Fruit fly (Drosophila melanogaster): Measurements from ENCODE around the gene CG10431.

Gene CG10431

DNA sequence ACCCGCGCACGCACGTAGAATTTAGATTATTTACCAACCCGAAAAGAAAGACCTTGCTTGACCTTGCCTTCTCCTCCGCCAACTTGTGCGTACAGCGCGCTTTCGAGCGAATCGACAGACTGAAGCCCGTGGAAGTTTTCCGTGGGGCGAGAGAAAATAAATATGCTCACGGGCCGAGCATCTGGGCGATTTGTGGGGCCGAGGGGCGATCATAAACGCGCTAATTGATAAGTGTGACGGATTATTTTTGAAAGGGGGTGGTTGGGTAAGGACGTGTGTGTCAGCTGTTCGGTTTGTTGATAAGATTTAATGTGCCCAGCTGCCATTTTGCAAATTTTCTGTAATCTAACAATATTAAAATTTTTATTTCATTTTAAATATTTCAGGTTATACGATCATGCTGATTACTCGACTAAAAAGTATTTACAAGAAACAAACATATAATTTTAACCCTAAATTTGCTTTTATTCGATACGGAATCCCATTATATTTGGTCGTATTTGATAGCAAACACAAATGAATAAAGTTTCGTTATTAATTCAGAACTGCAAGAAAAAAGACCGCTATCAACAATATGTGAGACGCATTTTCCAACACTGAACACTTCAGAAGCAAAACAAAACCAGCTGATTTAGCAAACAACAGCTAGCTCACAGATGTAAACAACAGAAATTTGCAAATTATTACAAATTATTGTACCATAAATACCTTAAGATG lies at the start of gene CG10431, which contains the start of gene L2HGDH:
Gene CG10431 (plus strand): TSS at position 648 of the 717 bp plus-strand sequence.
Gene L2HGDH (minus strand): TSS at position 386 of the 717 bp plus-strand sequence.
- TF ChIP-seq CG12768 (GFP tag; optimal IDR thresholded peaks at IDR 0.05) (peak; percentile 80), CG33017 (tag; optimal IDR thresholded peaks at IDR 0.05) (peak; percentile 63), cnc (optimal IDR thresholded peaks at IDR 0.05) (no peak), CG7101 (tag; optimal IDR thresholded peaks at IDR 0.05) (peak; percentile 78), cic (GFP tag; optimal IDR thresholded peaks at IDR 0.05) (peak; percentile 84), toe (GFP tag; optimal IDR thresholded peaks at IDR 0.05) (peak; percentile 83), CG14711 (tag; optimal IDR thresholded peaks at IDR 0.05) (peak; percentile 68), tj (GFP tag; optimal IDR thresholded peaks at IDR 0.05) (peak; percentile 76), CG5204 (GFP tag; optimal IDR thresholded peaks at IDR 0.05) (no peak), kay (GFP tag; ENCODE audit: borderline replicate concordance) (no peak), Hr96 (GFP tag; optimal IDR thresholded peaks at IDR 0.05) (peak; percentile 60), CG1620 (GFP tag; optimal IDR thresholded peaks at IDR 0.05) (peak; percentile 59), ovo (GFP tag; optimal IDR thresholded peaks at IDR 0.05) (peak; percentile 81), bab1 (GFP tag; optimal IDR thresholded peaks at IDR 0.05) (peak; percentile 47), Mnt (GFP tag; optimal IDR thresholded peaks at IDR 0.05) (peak; percentile 80), CG7045 (GFP tag; optimal IDR thresholded peaks at IDR 0.05) (peak; percentile 56), CG11617 (GFP tag; optimal IDR thresholded peaks at IDR 0.05) (peak; percentile 83), Crg-1 (GFP tag; optimal IDR thresholded peaks at IDR 0.05) (peak; percentile 77), pad (GFP tag; optimal IDR thresholded peaks at IDR 0.05) (peak; percentile 73), Clk (GFP tag; optimal IDR thresholded peaks at IDR 0.05) (peak; percentile 57)

- TF ChIP-seq CG33017 (tag; optimal IDR thresholded peaks at IDR 0.05), result no peak
- TF ChIP-seq cnc (optimal IDR thresholded peaks at IDR 0.05), result no peak
- no peak for TF ChIP-seq tj (GFP tag; optimal IDR thresholded peaks at IDR 0.05)
- no peak for TF ChIP-seq kay (GFP tag; ENCODE audit: borderline replicate concordance)
- TF ChIP-seq cic (GFP tag; optimal IDR thresholded peaks at IDR 0.05), result no peak
- no peak for TF ChIP-seq CG14711 (tag; optimal IDR thresholded peaks at IDR 0.05)
- no peak for TF ChIP-seq CG7045 (GFP tag; optimal IDR thresholded peaks at IDR 0.05)
- no peak for TF ChIP-seq CG11617 (GFP tag; optimal IDR thresholded peaks at IDR 0.05)
- no peak for TF ChIP-seq bab1 (GFP tag; optimal IDR thresholded peaks at IDR 0.05)
- TF ChIP-seq CG5204 (GFP tag; optimal IDR thresholded peaks at IDR 0.05), result no peak
- no peak for TF ChIP-seq Hr96 (GFP tag; optimal IDR thresholded peaks at IDR 0.05)
These were observed 49.1 kb upstream of the CG10431 start for dm6 chr2L:18925387-18925786.

- TF ChIP-seq CG5204 (GFP tag; optimal IDR thresholded peaks at IDR 0.05) (no peak), CG1620 (GFP tag; optimal IDR thresholded peaks at IDR 0.05) (no peak), Mnt (GFP tag; optimal IDR thresholded peaks at IDR 0.05) (no peak), CG12768 (GFP tag; optimal IDR thresholded peaks at IDR 0.05) (no peak), cic (GFP tag; optimal IDR thresholded peaks at IDR 0.05) (no peak), cnc (optimal IDR thresholded peaks at IDR 0.05) (no peak), CG14711 (tag; optimal IDR thresholded peaks at IDR 0.05) (no peak), Hr96 (GFP tag; optimal IDR thresholded peaks at IDR 0.05) (no peak), Clk (GFP tag; optimal IDR thresholded peaks at IDR 0.05) (no peak), Crg-1 (GFP tag; optimal IDR thresholded peaks at IDR 0.05) (no peak), toe (GFP tag; optimal IDR thresholded peaks at IDR 0.05) (no peak), pad (GFP tag; optimal IDR thresholded peaks at IDR 0.05) (no peak), tj (GFP tag; optimal IDR thresholded peaks at IDR 0.05) (no peak), bab1 (GFP tag; optimal IDR thresholded peaks at IDR 0.05) (no peak)
These were observed 48.6 kb upstream of the CG10431 start for dm6 chr2L:18925956-18926355.

dm6 chr2L:18927891-18928290 lies 46.6 kb upstream of the CG10431 start:
- TF ChIP-seq bab1 (GFP tag; optimal IDR thresholded peaks at IDR 0.05), result no peak
- no peak for TF ChIP-seq cnc (optimal IDR thresholded peaks at IDR 0.05)
- no peak for TF ChIP-seq CG12768 (GFP tag; optimal IDR thresholded peaks at IDR 0.05)
- no peak for TF ChIP-seq Crg-1 (GFP tag; optimal IDR thresholded peaks at IDR 0.05)
- no peak for TF ChIP-seq cic (GFP tag; optimal IDR thresholded peaks at IDR 0.05)
- TF ChIP-seq tj (GFP tag; optimal IDR thresholded peaks at IDR 0.05), result no peak
- TF ChIP-seq ovo (GFP tag; optimal IDR thresholded peaks at IDR 0.05), result no peak

DNA sequence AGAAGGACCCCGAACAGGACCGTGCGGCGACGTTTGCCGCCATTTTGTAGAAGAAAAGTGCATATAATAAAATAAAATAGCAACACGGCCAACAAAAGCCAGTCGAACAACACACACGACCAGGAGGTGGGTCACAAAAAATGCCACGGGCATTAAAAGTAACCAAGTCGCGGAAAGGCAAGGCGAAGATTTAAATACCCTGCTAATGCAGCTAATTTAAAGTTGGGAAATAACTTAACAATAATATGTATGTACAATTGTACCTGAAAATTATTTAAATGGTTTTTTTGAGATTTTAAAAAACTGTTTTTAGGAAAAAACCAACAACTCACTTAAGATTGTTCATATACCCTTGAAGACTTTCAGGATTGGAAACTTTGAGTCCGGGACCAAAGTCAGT lies 44.9 kb upstream of the CG10431 start:
- TF ChIP-seq CG33017 (tag; optimal IDR thresholded peaks at IDR 0.05) (no peak), CG11617 (GFP tag; optimal IDR thresholded peaks at IDR 0.05) (no peak), tj (GFP tag; optimal IDR thresholded peaks at IDR 0.05) (no peak), pad (GFP tag; optimal IDR thresholded peaks at IDR 0.05) (no peak), kay (GFP tag; ENCODE audit: borderline replicate concordance) (no peak), CG7045 (GFP tag; optimal IDR thresholded peaks at IDR 0.05) (no peak), CG12768 (GFP tag; optimal IDR thresholded peaks at IDR 0.05) (no peak), CG1620 (GFP tag; optimal IDR thresholded peaks at IDR 0.05) (no peak), toe (GFP tag; optimal IDR thresholded peaks at IDR 0.05) (no peak), CG5204 (GFP tag; optimal IDR thresholded peaks at IDR 0.05) (no peak), cnc (optimal IDR thresholded peaks at IDR 0.05) (no peak), ovo (GFP tag; optimal IDR thresholded peaks at IDR 0.05) (no peak), Crg-1 (GFP tag; optimal IDR thresholded peaks at IDR 0.05) (no peak), cic (GFP tag; optimal IDR thresholded peaks at IDR 0.05) (no peak), CG14711 (tag; optimal IDR thresholded peaks at IDR 0.05) (no peak), Mnt (GFP tag; optimal IDR thresholded peaks at IDR 0.05) (no peak), bab1 (GFP tag; optimal IDR thresholded peaks at IDR 0.05) (no peak), Clk (GFP tag; optimal IDR thresholded peaks at IDR 0.05) (no peak)

All from whole organism, adult.